Worm (Caenorhabditis elegans) whole organism, midembryonic: Measurements from ENCODE around the gene C46E10.3.

Source experiments
- T22C8.4 ChIP-seq: fragments of 200-800 bp; sonication (Bioruptor generic); IDR thresholded peaks from 2 replicates; pipeline ENCODE4 v1.3.6; 2022; ENCODE audit warnings: missing genetic modification characterization, missing compliant biosample characterization
- cog-1 ChIP-seq: sonication (generic microtip); optimal IDR thresholded peaks from 2 replicates; lab custom pipeline; 2016; ENCODE audit warnings: missing genetic modification characterization, missing compliant biosample characterization
- flt-1 ChIP-seq: fragments of 200-800 bp; sonication (Bioruptor generic); IDR thresholded peaks from 2 replicates; pipeline ENCODE4 v1.3.6; 2022; ENCODE audit warnings: missing genetic modification characterization, missing compliant biosample characterization
- klf-2 ChIP-seq: fragments of 200-800 bp; sonication (Bioruptor generic); conservative IDR thresholded peaks from 2 replicates; pipeline ENCODE4 v1.3.6; 2022; ENCODE audit warnings: missing genetic modification reagents, missing genetic modification characterization, missing compliant biosample characterization
- med-1 ChIP-seq: sonication (generic microtip); optimal IDR thresholded peaks from 2 replicates; lab custom pipeline; 2017; ENCODE audit warnings: missing genetic modification characterization, mild to moderate bottlenecking, missing compliant biosample characterization, antibody characterized with exemption, missing genetic modification reagents; ENCODE audit not compliant: insufficient read depth
- ref-1 ChIP-seq: fragments of 200-800 bp; sonication (Bioruptor generic); conservative IDR thresholded peaks from 2 replicates; pipeline ENCODE4 v1.3.6; 2022; ENCODE audit warnings: missing genetic modification reagents, missing genetic modification characterization, missing compliant biosample characterization
- tab-1 ChIP-seq: fragments of 200-800 bp; sonication (Bioruptor generic); IDR thresholded peaks from 2 replicates; pipeline ENCODE4 v1.3.6; 2022; ENCODE audit warnings: missing genetic modification characterization, missing compliant biosample characterization
- ztf-23 ChIP-seq: fragments of 200-800 bp; sonication (Bioruptor generic); IDR thresholded peaks from 2 replicates; pipeline ENCODE4 v1.3.6; 2022; ENCODE audit warnings: missing genetic modification reagents, missing genetic modification characterization, missing compliant biosample characterization
- ztf-29 ChIP-seq: fragments of 200-800 bp; sonication (Bioruptor generic); IDR thresholded peaks from 2 replicates; pipeline ENCODE4 v1.3.6; 2022; ENCODE audit warnings: missing genetic modification reagents, missing genetic modification characterization, missing compliant biosample characterization

The C46E10.3 gene

ce11 chrII:3721016-3721415 is at the start of gene C46E10.3:
C46E10.3 (plus strand) TSS chrII:3721316.
- TF ChIP-seq cog-1 (tag; lab: Kevin White, UChicago): no peak
- TF ChIP-seq ref-1: no peak
- no peak for TF ChIP-seq ztf-29 (GFP tag; lab: Robert Waterston, UW)
- TF ChIP-seq ztf-23 (GFP tag; lab: Robert Waterston, UW): no peak
- no peak for TF ChIP-seq klf-2 (GFP tag; lab: Robert Waterston, UW)
- TF ChIP-seq flt-1: no peak
- no peak for TF ChIP-seq med-1 (GFP tag; lab: Kevin White, UChicago)
- TF ChIP-seq tab-1 (GFP tag; lab: Robert Waterston, UW): no peak

DNA sequence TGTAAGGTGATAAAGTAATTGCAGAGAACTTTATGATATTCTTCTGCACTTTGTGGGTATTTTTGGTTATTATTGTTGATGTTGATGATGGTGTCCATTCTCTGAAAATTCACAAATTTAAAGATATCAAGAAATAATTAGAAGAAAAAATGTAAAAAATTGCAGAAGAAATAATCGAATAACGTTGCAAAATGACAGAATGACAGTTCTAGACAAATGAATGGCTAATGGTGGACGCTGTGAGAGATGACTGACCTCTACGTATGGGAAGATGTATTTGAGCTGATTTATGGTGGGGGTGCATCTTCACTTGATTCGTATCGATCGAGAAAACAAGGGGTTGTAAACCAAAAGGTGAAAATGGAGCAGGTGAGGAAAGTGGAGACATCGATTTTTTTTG is 47.6 kb upstream of the C46E10.3 start, which contains the start of gene sea-1:
Gene sea-1, minus strand, starts transcription at position 101 of the 400 bp plus-strand sequence.
- TF ChIP-seq ref-1: no peak
- no peak for TF ChIP-seq med-1 (GFP tag; lab: Kevin White, UChicago)
- no peak for TF ChIP-seq cog-1 (tag; lab: Kevin White, UChicago)
- no peak for TF ChIP-seq ztf-29 (GFP tag; lab: Robert Waterston, UW)
- no peak for TF ChIP-seq ztf-23 (GFP tag; lab: Robert Waterston, UW)
- no peak for TF ChIP-seq klf-2 (GFP tag; lab: Robert Waterston, UW)
- no peak for TF ChIP-seq flt-1
- no peak for TF ChIP-seq T22C8.4
- TF ChIP-seq tab-1 (GFP tag; lab: Robert Waterston, UW): no peak

ce11 chrII:3675176-3675575 is 45.9 kb upstream of the C46E10.3 start, which contains the start of gene F19B10.2:
F19B10.2 (plus strand) TSS chrII:3675476.
- no peak for TF ChIP-seq tab-1 (GFP tag; lab: Robert Waterston, UW)
- no peak for TF ChIP-seq ztf-29 (GFP tag; lab: Robert Waterston, UW)
- no peak for TF ChIP-seq klf-2 (GFP tag; lab: Robert Waterston, UW)
- no peak for TF ChIP-seq ztf-23 (GFP tag; lab: Robert Waterston, UW)
- no peak for TF ChIP-seq flt-1
- TF ChIP-seq ref-1: no peak
- TF ChIP-seq T22C8.4: no peak
- TF ChIP-seq med-1 (GFP tag; lab: Kevin White, UChicago): no peak
- TF ChIP-seq cog-1 (tag; lab: Kevin White, UChicago): no peak

- TF ChIP-seq ztf-23 (GFP tag; lab: Robert Waterston, UW): no peak
- TF ChIP-seq T22C8.4: no peak
- no peak for TF ChIP-seq ztf-29 (GFP tag; lab: Robert Waterston, UW)
- TF ChIP-seq tab-1 (GFP tag; lab: Robert Waterston, UW): no peak
- no peak for TF ChIP-seq klf-2 (GFP tag; lab: Robert Waterston, UW)
- no peak for TF ChIP-seq ref-1
- no peak for TF ChIP-seq flt-1
- TF ChIP-seq cog-1 (tag; lab: Kevin White, UChicago): no peak
- TF ChIP-seq med-1 (GFP tag; lab: Kevin White, UChicago): no peak
Measured at ce11 chrII:3678978-3679377, 42.1 kb upstream of the C46E10.3 start.

DNA sequence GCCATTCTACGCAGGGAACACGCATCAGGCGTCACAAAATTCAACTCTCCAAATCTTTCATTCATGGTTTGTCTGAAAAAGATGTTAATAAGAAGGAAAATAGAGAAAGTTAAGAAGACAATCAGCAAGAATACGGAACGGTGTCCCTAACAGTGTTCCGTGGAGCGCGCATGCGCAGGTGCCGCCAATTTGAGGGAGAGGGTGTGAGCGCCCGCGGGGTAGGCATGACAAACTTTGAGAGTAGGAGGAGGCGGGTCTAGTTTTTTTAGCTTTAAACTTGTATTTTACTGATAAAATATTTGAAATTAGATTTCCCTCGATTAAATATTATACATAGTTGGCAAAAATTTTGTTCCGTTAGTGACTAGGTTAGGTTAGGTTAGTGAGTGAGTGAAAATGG is 40.8 kb upstream of the C46E10.3 start:
- TF ChIP-seq flt-1 (no peak), klf-2 (GFP tag; lab: Robert Waterston, UW) (no peak), med-1 (GFP tag; lab: Kevin White, UChicago) (no peak), cog-1 (tag; lab: Kevin White, UChicago) (no peak), T22C8.4 (no peak), tab-1 (GFP tag; lab: Robert Waterston, UW) (no peak), ztf-29 (GFP tag; lab: Robert Waterston, UW) (no peak), ref-1 (no peak), ztf-23 (GFP tag; lab: Robert Waterston, UW) (no peak)

DNA sequence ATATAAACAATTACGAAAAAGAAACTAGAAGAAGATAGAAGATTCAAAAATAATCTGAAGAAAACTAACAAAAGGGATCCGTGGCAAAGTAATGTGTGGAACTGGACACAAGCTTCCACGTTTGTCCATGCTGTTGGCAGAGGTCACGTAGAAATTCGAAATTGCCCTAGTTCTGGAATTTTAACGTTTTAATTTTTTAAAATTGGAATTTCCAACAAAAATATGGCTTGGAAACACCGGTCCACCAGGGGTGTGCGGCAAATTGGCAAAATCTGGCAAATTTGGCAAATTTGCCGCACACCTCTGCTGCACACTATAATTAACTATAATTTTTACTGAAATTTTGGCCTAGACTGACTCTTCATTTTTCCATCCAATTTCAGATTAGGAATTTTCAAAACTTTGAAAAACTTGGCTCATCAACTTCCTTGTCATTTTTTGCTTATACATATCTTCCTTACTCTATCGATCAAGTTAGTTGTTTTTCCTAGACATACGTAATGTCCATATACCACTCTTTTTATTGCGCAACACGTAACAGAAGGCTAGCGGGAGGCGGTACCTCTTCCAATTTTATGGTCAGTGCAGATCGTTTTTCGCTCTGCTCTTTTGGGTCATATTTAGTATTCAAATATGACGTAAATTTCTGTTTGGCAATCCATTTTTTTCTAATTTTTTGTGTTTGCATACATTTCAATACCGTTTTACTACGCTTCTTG is 39.6 kb upstream of the C46E10.3 start, which contains the start of gene F19B10.10:
Gene F19B10.10, minus strand, starts transcription at position 51 of the 719 bp plus-strand sequence.
- no peak for TF ChIP-seq ztf-29 (GFP tag; lab: Robert Waterston, UW)
- no peak for TF ChIP-seq ref-1
- TF ChIP-seq med-1 (GFP tag; lab: Kevin White, UChicago): no peak
- TF ChIP-seq T22C8.4: no peak
- TF ChIP-seq flt-1: no peak
- TF ChIP-seq cog-1 (tag; lab: Kevin White, UChicago): no peak
- no peak for TF ChIP-seq tab-1 (GFP tag; lab: Robert Waterston, UW)
- TF ChIP-seq klf-2 (GFP tag; lab: Robert Waterston, UW): no peak
- no peak for TF ChIP-seq ztf-23 (GFP tag; lab: Robert Waterston, UW)

DNA sequence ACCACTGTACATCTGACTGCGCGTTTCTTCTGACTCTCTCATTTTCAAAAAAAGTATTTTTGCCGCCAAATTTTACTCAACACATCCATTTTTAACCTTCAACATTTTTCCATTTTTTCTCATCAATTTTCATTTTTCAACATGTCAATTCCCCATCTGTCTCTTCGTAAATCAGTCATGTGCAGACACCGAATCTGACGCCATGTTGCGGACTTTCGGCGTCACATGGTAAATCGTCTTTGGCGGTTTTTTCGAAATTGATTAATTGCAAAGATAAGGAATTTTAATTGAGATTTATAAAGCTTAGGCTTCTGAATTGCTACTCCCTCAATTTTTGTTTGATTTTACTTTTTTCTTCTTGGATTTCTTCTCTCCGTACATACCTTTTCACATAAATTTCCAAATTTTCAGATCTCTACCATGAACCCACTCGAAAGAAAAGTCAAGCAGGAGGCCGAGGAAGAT is 38.3 kb upstream of the C46E10.3 start, which contains the start of gene F19B10.1:
Gene F19B10.1, plus strand, starts transcription at position 415 of the 465 bp plus-strand sequence.
- TF ChIP-seq ztf-23 (GFP tag; lab: Robert Waterston, UW) (no peak), cog-1 (tag; lab: Kevin White, UChicago) (no peak), ref-1 (no peak), tab-1 (GFP tag; lab: Robert Waterston, UW) (no peak), T22C8.4 (no peak), ztf-29 (GFP tag; lab: Robert Waterston, UW) (no peak), klf-2 (GFP tag; lab: Robert Waterston, UW) (no peak), med-1 (GFP tag; lab: Kevin White, UChicago) (no peak), flt-1 (no peak)

DNA sequence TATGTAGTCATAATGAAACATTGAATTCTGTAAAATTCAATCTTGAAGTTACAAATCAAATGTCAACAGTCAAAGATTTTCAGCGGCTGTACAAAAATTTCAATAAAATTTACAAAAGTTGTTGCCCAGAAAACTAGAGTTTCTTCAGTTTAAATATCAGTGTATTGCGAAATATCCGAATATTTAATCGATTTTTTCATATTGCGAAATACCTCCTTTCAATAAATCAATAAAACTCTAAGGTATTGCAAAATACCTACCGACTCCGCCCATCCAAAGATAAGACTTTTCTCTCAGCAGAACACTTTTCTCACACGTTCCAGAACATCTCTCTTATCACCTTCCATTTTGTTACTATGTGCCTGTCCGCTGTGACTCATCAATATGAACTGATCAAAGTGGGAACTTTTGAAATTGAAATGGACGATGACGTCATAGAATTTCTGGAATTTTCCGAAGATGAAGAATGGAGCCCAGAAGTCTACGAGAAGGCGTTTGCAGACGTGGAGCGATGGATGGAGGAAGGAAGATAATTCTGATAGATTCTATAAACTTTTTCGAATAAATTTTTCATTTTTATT is 36.5 kb upstream of the C46E10.3 start:
- TF ChIP-seq ztf-29 (GFP tag; lab: Robert Waterston, UW) (no peak), med-1 (GFP tag; lab: Kevin White, UChicago) (no peak), tab-1 (GFP tag; lab: Robert Waterston, UW) (no peak), flt-1 (no peak), cog-1 (tag; lab: Kevin White, UChicago) (no peak), klf-2 (GFP tag; lab: Robert Waterston, UW) (no peak), ref-1 (no peak), T22C8.4 (no peak), ztf-23 (GFP tag; lab: Robert Waterston, UW) (no peak)

DNA sequence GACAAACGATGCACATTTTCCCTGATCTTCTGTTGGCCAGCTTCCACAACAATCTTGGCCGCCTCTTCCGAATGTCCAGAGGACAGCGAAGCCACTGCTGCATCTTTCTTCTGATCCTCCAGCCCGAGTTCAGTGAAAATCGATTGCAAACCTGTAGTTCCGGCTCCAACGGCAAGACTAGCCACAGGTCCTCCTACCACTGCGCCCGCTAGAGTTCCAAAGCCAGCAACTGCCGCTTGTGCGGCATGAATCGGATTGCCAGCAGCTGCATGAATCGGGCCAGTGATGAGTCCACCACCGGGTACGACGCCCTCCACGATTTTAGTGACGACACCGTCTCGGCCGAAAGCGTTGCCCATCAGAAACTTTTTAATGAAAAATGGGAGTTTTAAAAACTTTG is 32.8 kb upstream of the C46E10.3 start, which contains the start of gene ifas-1:
Gene ifas-1, minus strand, starts transcription at position 387 of the 400 bp plus-strand sequence.
- no peak for TF ChIP-seq T22C8.4
